Worm (Caenorhabditis elegans) whole organism, L3 larva: ENCODE measurements around the gene irld-52.

Experiments used
- aly-2 ChIP-seq: fragments of 150-350 bp; optimal IDR thresholded peaks from 2 replicates; lab custom pipeline; 2014; ENCODE audit warnings: missing biosample characterization, missing genetic modification characterization
- egl-27 ChIP-seq: sonication (generic microtip); optimal IDR thresholded peaks from 4 replicates; lab custom pipeline; 2017; ENCODE audit warnings: missing biosample characterization, missing genetic modification reagents, missing genetic modification characterization
- hmg-11 ChIP-seq: sonication (generic microtip); optimal IDR thresholded peaks from 2 replicates; lab custom pipeline; 2016; ENCODE audit warnings: missing genetic modification characterization, missing compliant biosample characterization
- nhr-25 ChIP-seq: sonication (generic microtip); optimal IDR thresholded peaks from 2 replicates; lab custom pipeline; 2017; ENCODE audit warnings: missing biosample characterization, missing genetic modification characterization
- nhr-76 ChIP-seq: fragments of 150-350 bp; sonication (generic microtip); optimal IDR thresholded peaks from 5 replicates; lab custom pipeline; 2014; ENCODE audit warnings: missing biosample characterization, missing genetic modification characterization
- nhr-77 ChIP-seq: fragments of 150-350 bp; optimal IDR thresholded peaks from 2 replicates; lab custom pipeline; 2014; ENCODE audit warnings: missing biosample characterization, missing genetic modification characterization
- pha-4 ChIP-seq: fragments of 150-350 bp; optimal IDR thresholded peaks from 2 replicates; lab custom pipeline; 2014; ENCODE audit warnings: missing biosample characterization, missing genetic modification reagents, missing genetic modification characterization
- skn-1 ChIP-seq: fragments of 150-350 bp; optimal IDR thresholded peaks from 2 replicates; lab custom pipeline; 2014; ENCODE audit warnings: missing biosample characterization, missing genetic modification characterization
- tbx-2 ChIP-seq: sonication (generic microtip); optimal IDR thresholded peaks from 2 replicates; lab custom pipeline; 2016; ENCODE audit warnings: mild to moderate bottlenecking, missing genetic modification characterization, missing compliant biosample characterization
- zag-1 ChIP-seq: fragments of 150-350 bp; optimal IDR thresholded peaks from 2 replicates; lab custom pipeline; 2014; ENCODE audit warnings: missing biosample characterization, missing genetic modification characterization
- ztf-11 ChIP-seq: fragments of 150-350 bp; optimal IDR thresholded peaks from 2 replicates; lab custom pipeline; 2014; ENCODE audit warnings: missing biosample characterization, missing genetic modification characterization

ce11 chrV:15817746-15818145 lies 38.3 kb downstream of the irld-52 start, which contains the start of gene abf-3:
- no peak for TF ChIP-seq hmg-11 (tag; lab: Kevin White, UChicago)
- TF ChIP-seq pha-4 (tag; lab: Kevin White, UChicago) = no peak
- no peak for TF ChIP-seq zag-1 (tag; lab: Kevin White, UChicago)
- no peak for TF ChIP-seq nhr-25 (tag; lab: Kevin White, UChicago)
- TF ChIP-seq egl-27 (tag; lab: Kevin White, UChicago) = no peak
- TF ChIP-seq tbx-2 (tag; lab: Kevin White, UChicago) = no peak
- no peak for TF ChIP-seq nhr-77 (tag; lab: Kevin White, UChicago)
- no peak for TF ChIP-seq aly-2
- TF ChIP-seq nhr-76 (tag; lab: Kevin White, UChicago) = no peak
- TF ChIP-seq ztf-11 (tag; lab: Kevin White, UChicago) = no peak
- no peak for TF ChIP-seq skn-1
